Worm (Caenorhabditis elegans) whole organism, early embryonic: Measurements from ENCODE around the gene F56D2.3.

Source experiments
- ama-1 ChIP-seq: fragments of 150-350 bp; optimal IDR thresholded peaks from 2 replicates; lab custom pipeline; 2014
- ceh-13 ChIP-seq: fragments of 200-800 bp; sonication (Bioruptor generic); optimal IDR thresholded peaks from 2 replicates; lab custom pipeline; 2018; ENCODE audit warnings: mild to moderate bottlenecking, missing genetic modification characterization, missing compliant biosample characterization

DNA sequence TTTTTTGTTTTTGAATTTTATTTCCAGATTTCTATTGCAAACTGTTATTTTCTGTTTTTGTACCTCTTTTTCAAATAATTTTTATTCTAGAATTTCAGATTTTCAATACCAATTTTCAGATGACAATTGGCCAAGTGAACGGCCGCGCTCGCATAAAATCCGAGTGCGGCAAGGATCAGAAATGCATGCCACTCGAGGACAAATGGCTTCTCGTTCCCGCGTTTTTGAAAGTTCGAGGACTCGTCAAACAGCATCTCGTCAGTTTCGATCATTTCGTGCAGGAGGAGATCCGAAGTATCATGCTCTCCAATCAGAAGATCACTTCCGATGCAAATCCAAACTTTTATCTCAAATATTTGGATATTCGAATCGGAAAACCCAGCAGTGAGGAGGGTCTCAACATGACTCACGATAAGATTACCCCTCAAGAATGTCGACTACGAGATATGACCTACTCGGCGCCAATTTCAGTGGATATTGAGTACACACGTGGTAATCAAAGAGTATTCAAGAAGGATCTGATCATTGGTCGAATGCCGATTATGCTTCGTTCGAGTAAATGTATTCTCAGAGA lies 27.4 kb upstream of the F56D2.3 start, which contains the start of gene rpc-2:
- TF ChIP-seq ceh-13 (no peak), ama-1 (lab: Kevin White, UChicago) (no peak)
